Fruit fly (Drosophila melanogaster) Kc167 (cell line): ENCODE data around the gene CG11858.

Source experiments
- Myc ChIP-seq: fragments of >200 bp; optimal IDR thresholded peaks from 2 replicates; lab custom pipeline; 2017; ENCODE audit warnings: missing external identifiers
- h ChIP-seq: fragments of >200 bp; optimal IDR thresholded peaks from 3 replicates; lab custom pipeline; 2018; ENCODE audit warnings: missing external identifiers
- insv ChIP-seq: fragments of >200 bp; optimal IDR thresholded peaks from 3 replicates; lab custom pipeline; 2018; ENCODE audit warnings: missing external identifiers
- psq ChIP-seq: fragments of >200 bp; optimal IDR thresholded peaks from 2 replicates; lab custom pipeline; 2017; ENCODE audit warnings: missing external identifiers

dm6 chr3R:25215123-25215522, 47.4 kb upstream of the CG11858 start, which contains the start of gene Saysd1:
- TF ChIP-seq psq (lab: Kevin White, UChicago) (no peak), Myc (lab: Kevin White, UChicago) (no peak), insv (lab: Kevin White, UChicago) (no peak), h (lab: Kevin White, UChicago) (no peak)
